Worm (Caenorhabditis elegans) whole organism, dauer: ENCODE results near the gene stn-2.

Source experiments
- unc-62 ChIP-seq: sonication (generic microtip); optimal IDR thresholded peaks from 2 replicates; lab custom pipeline; 2017; ENCODE audit warnings: missing biosample characterization, missing genetic modification reagents, missing genetic modification characterization

The stn-2 gene

ce11 chrX:7653708-7654390, 26.6 kb downstream of the stn-2 start:
- TF ChIP-seq unc-62 (GFP tag; lab: Kevin White, UChicago): no peak

ce11 chrX:7652308-7652707, 28.1 kb downstream of the stn-2 start:
- no peak for TF ChIP-seq unc-62 (GFP tag; lab: Kevin White, UChicago)

ce11 chrX:7651219-7651958, 29.0 kb downstream of the stn-2 start:
- TF ChIP-seq unc-62 (GFP tag; lab: Kevin White, UChicago): no peak

- TF ChIP-seq unc-62 (GFP tag; lab: Kevin White, UChicago): no peak
These were observed 35.1 kb downstream of the stn-2 start, which contains the start of gene F26A10.2 for ce11 chrX:7645313-7645712. F26A10.2 (minus strand) TSS chrX:7645413.

ce11 chrX:7640811-7641210, 39.6 kb downstream of the stn-2 start:
- TF ChIP-seq unc-62 (GFP tag; lab: Kevin White, UChicago): no peak

- TF ChIP-seq unc-62 (GFP tag; lab: Kevin White, UChicago): no peak
These were observed 40.0 kb downstream of the stn-2 start for ce11 chrX:7640391-7640790.

- TF ChIP-seq unc-62 (GFP tag; lab: Kevin White, UChicago): no peak
These were observed 41.6 kb downstream of the stn-2 start for ce11 chrX:7638790-7639189.

- no peak for TF ChIP-seq unc-62 (GFP tag; lab: Kevin White, UChicago)
These were observed 44.4 kb downstream of the stn-2 start for ce11 chrX:7636037-7636436.

- no peak for TF ChIP-seq unc-62 (GFP tag; lab: Kevin White, UChicago)
These were observed 53.1 kb downstream of the stn-2 start, which contains the start of gene nlp-61 for ce11 chrX:7627351-7627750. nlp-61 (plus strand) TSS chrX:7627651.
